Worm (Caenorhabditis elegans) whole organism, L3 larva: ENCODE data around the gene T11B7.2.

Experiments used
- R02D3.7 ChIP-seq: fragments of 150-350 bp; optimal IDR thresholded peaks from 2 replicates; lab custom pipeline; 2014; ENCODE audit warnings: missing biosample characterization, missing genetic modification characterization
- aly-2 ChIP-seq: fragments of 150-350 bp; optimal IDR thresholded peaks from 2 replicates; lab custom pipeline; 2014; ENCODE audit warnings: missing biosample characterization, missing genetic modification characterization
- ama-1 ChIP-seq: fragments of 150-350 bp; optimal IDR thresholded peaks from 2 replicates; lab custom pipeline; 2018
- ceh-16 ChIP-seq: sonication (generic microtip); optimal IDR thresholded peaks from 2 replicates; lab custom pipeline; 2017; ENCODE audit warnings: missing biosample characterization, missing genetic modification characterization
- ceh-28 ChIP-seq: fragments of 150-350 bp; optimal IDR thresholded peaks from 2 replicates; lab custom pipeline; 2014; ENCODE audit warnings: missing biosample characterization, missing genetic modification reagents, missing genetic modification characterization
- ceh-82 ChIP-seq: fragments of 150-350 bp; optimal IDR thresholded peaks from 2 replicates; lab custom pipeline; 2014; ENCODE audit warnings: missing biosample characterization, missing genetic modification characterization
- daf-12 ChIP-seq: fragments of 150-350 bp; optimal IDR thresholded peaks from 2 replicates; lab custom pipeline; 2014; ENCODE audit warnings: missing biosample characterization, missing genetic modification reagents, missing genetic modification characterization
- egl-27 ChIP-seq: sonication (generic microtip); optimal IDR thresholded peaks from 4 replicates; lab custom pipeline; 2017; ENCODE audit warnings: missing biosample characterization, missing genetic modification reagents, missing genetic modification characterization
- egl-5 ChIP-seq: fragments of 150-350 bp; optimal IDR thresholded peaks from 2 replicates; lab custom pipeline; 2017; ENCODE audit warnings: missing biosample characterization, missing genetic modification reagents, missing genetic modification characterization, inconsistent platforms
- elt-2 ChIP-seq: sonication (generic microtip); optimal IDR thresholded peaks from 2 replicates; lab custom pipeline; 2016; ENCODE audit warnings: missing genetic modification reagents, mild to moderate bottlenecking, missing genetic modification characterization, missing compliant biosample characterization
- elt-3 ChIP-seq, 3 experiments: fragments of 150-350 bp in 1 of 3; sonication (generic microtip) in 2 of 3; optimal IDR thresholded peaks; 2 replicates in 2 of 3; 4 replicates in 1 of 3; lab custom pipeline; 2014 to 2017; ENCODE audit warnings: missing biosample characterization in 3 of 3, missing genetic modification characterization in 3 of 3
- eor-1 ChIP-seq, 2 experiments: fragments of 150-350 bp; optimal IDR thresholded peaks; 2 replicates each; lab custom pipeline; 2014 to 2018; ENCODE audit warnings: missing biosample characterization in 2 of 2, missing genetic modification characterization in 2 of 2
- hmg-11 ChIP-seq: sonication (generic microtip); optimal IDR thresholded peaks from 2 replicates; lab custom pipeline; 2016; ENCODE audit warnings: missing genetic modification characterization, missing compliant biosample characterization
- jun-1 ChIP-seq: fragments of 150-350 bp; optimal IDR thresholded peaks from 2 replicates; lab custom pipeline; 2014; ENCODE audit warnings: missing biosample characterization, missing genetic modification reagents, missing genetic modification characterization
- lin-15B ChIP-seq: fragments of 150-350 bp; optimal IDR thresholded peaks from 2 replicates; lab custom pipeline; 2014; ENCODE audit warnings: missing biosample characterization, missing genetic modification characterization
- lin-39 ChIP-seq: fragments of 150-350 bp; optimal IDR thresholded peaks from 2 replicates; lab custom pipeline; 2018; ENCODE audit warnings: missing biosample characterization, missing genetic modification reagents, missing genetic modification characterization
- lsy-12 ChIP-seq: sonication (generic microtip); optimal IDR thresholded peaks from 2 replicates; lab custom pipeline; 2016; ENCODE audit warnings: mild to moderate bottlenecking, missing genetic modification characterization, missing compliant biosample characterization
- mdl-1 ChIP-seq: fragments of 150-350 bp; optimal IDR thresholded peaks from 2 replicates; lab custom pipeline; 2014; ENCODE audit warnings: missing biosample characterization, missing genetic modification characterization
- mml-1 ChIP-seq: fragments of 150-350 bp; sonication (generic microtip); optimal IDR thresholded peaks from 3 replicates; lab custom pipeline; 2014; ENCODE audit warnings: missing biosample characterization, missing genetic modification characterization
- nhr-11 ChIP-seq: fragments of 150-350 bp; optimal IDR thresholded peaks from 2 replicates; lab custom pipeline; 2014; ENCODE audit warnings: missing biosample characterization, missing genetic modification characterization
- nhr-12 ChIP-seq: fragments of 150-350 bp; optimal IDR thresholded peaks from 2 replicates; lab custom pipeline; 2014; ENCODE audit warnings: missing biosample characterization, missing genetic modification characterization
- nhr-23 ChIP-seq: fragments of 150-350 bp; optimal IDR thresholded peaks from 2 replicates; lab custom pipeline; 2014; ENCODE audit warnings: missing biosample characterization, missing genetic modification reagents, missing genetic modification characterization
- nhr-237 ChIP-seq: fragments of 150-350 bp; optimal IDR thresholded peaks from 2 replicates; lab custom pipeline; 2014; ENCODE audit warnings: missing biosample characterization, missing genetic modification characterization
- nhr-25 ChIP-seq: sonication (generic microtip); optimal IDR thresholded peaks from 2 replicates; lab custom pipeline; 2017; ENCODE audit warnings: missing biosample characterization, missing genetic modification characterization
- nhr-28 ChIP-seq: fragments of 150-350 bp; optimal IDR thresholded peaks from 2 replicates; lab custom pipeline; 2014; ENCODE audit warnings: missing biosample characterization, missing genetic modification characterization
- nhr-43 ChIP-seq: sonication (generic microtip); optimal IDR thresholded peaks from 2 replicates; lab custom pipeline; 2016; ENCODE audit warnings: mild to moderate bottlenecking, missing genetic modification characterization, missing compliant biosample characterization; ENCODE audit not compliant: poor library complexity, severe bottlenecking
- nhr-67 ChIP-seq: fragments of 150-350 bp; optimal IDR thresholded peaks from 2 replicates; lab custom pipeline; 2014; ENCODE audit warnings: missing biosample characterization, missing genetic modification characterization
- nhr-76 ChIP-seq: fragments of 150-350 bp; sonication (generic microtip); optimal IDR thresholded peaks from 5 replicates; lab custom pipeline; 2014; ENCODE audit warnings: missing biosample characterization, missing genetic modification characterization
- nhr-77 ChIP-seq: fragments of 150-350 bp; optimal IDR thresholded peaks from 2 replicates; lab custom pipeline; 2014; ENCODE audit warnings: missing biosample characterization, missing genetic modification characterization
- pha-4 ChIP-seq: fragments of 150-350 bp; optimal IDR thresholded peaks from 2 replicates; lab custom pipeline; 2014; ENCODE audit warnings: missing biosample characterization, missing genetic modification reagents, missing genetic modification characterization
- pqm-1 ChIP-seq: fragments of 150-350 bp; optimal IDR thresholded peaks from 2 replicates; lab custom pipeline; 2017; ENCODE audit warnings: missing biosample characterization, missing genetic modification characterization, inconsistent platforms
- skn-1 ChIP-seq: fragments of 150-350 bp; optimal IDR thresholded peaks from 2 replicates; lab custom pipeline; 2014; ENCODE audit warnings: missing biosample characterization, missing genetic modification characterization
- snpc-4 ChIP-seq: fragments of 150-350 bp; optimal IDR thresholded peaks from 2 replicates; lab custom pipeline; 2014; ENCODE audit warnings: missing biosample characterization, missing genetic modification characterization
- unc-39 ChIP-seq: sonication (generic microtip); optimal IDR thresholded peaks from 4 replicates; lab custom pipeline; 2017; ENCODE audit warnings: missing biosample characterization, missing genetic modification characterization
- ztf-11 ChIP-seq: fragments of 150-350 bp; optimal IDR thresholded peaks from 2 replicates; lab custom pipeline; 2014; ENCODE audit warnings: missing biosample characterization, missing genetic modification characterization
- ztf-4 ChIP-seq: fragments of 150-350 bp; optimal IDR thresholded peaks from 2 replicates; lab custom pipeline; 2014; ENCODE audit warnings: missing biosample characterization, missing genetic modification characterization

The T11B7.2 gene

ce11 chrIV:8847918-8848317 lies 3.6 kb upstream of the T11B7.2 start, which contains the start of gene col-118:
TSS of gene col-118 (plus strand) at chrIV:8848218.
- TF ChIP-seq lsy-12 (tag; lab: Kevin White, UChicago): no peak

- TF ChIP-seq egl-5 (no peak), nhr-43 (tag; lab: Kevin White, UChicago) (no peak), mdl-1 (tag; lab: Kevin White, UChicago) (no peak), pha-4 (tag; lab: Kevin White, UChicago) (peak; percentile 23), nhr-67 (tag; lab: Kevin White, UChicago) (no peak), pqm-1 (tag; lab: Kevin White, UChicago) (peak; percentile 55), nhr-11 (tag; lab: Kevin White, UChicago) (no peak), elt-2 (tag; lab: Kevin White, UChicago) (peak; percentile 81), ceh-16 (tag; lab: Kevin White, UChicago) (no peak), jun-1 (tag; lab: Kevin White, UChicago) (peak; percentile 4)
Observed at ce11 chrIV:8845922-8846321, 1.6 kb upstream of the T11B7.2 start.

- no peak for TF ChIP-seq pqm-1 (tag; lab: Kevin White, UChicago)
- TF ChIP-seq nhr-237 (tag; lab: Kevin White, UChicago): no peak
- no peak for TF ChIP-seq ceh-82
- no peak for TF ChIP-seq nhr-28 (tag; lab: Kevin White, UChicago)
- no peak for TF ChIP-seq mml-1 (tag; lab: Kevin White, UChicago)
- TF ChIP-seq eor-1 (tag; optimal IDR thresholded peaks at IDR 0.05; lab: Kevin White, UChicago): no peak
- TF ChIP-seq lin-15B (tag; lab: Kevin White, UChicago): no peak
- TF ChIP-seq daf-12 (tag; lab: Kevin White, UChicago): no peak
- TF ChIP-seq egl-27 (tag; lab: Kevin White, UChicago): no peak
- TF ChIP-seq ztf-11 (tag; lab: Kevin White, UChicago): no peak
- no peak for TF ChIP-seq nhr-43 (tag; lab: Kevin White, UChicago)
- TF ChIP-seq ama-1: no peak
- TF ChIP-seq egl-5: no peak
- no peak for TF ChIP-seq ceh-16 (tag; lab: Kevin White, UChicago)
Observed at ce11 chrIV:8840161-8840765, 4.1 kb downstream of the T11B7.2 start, which contains the start of the genes T28C6.11 and T11B7.1. TSS of gene T28C6.11 (minus strand) at chrIV:8840261. TSS of gene T11B7.1 (plus strand) at chrIV:8840715.

ce11 chrIV:8830591-8830990 lies 13.8 kb downstream of the T11B7.2 start, which contains the start of gene T28C6.8:
TSS of gene T28C6.8 (minus strand) at chrIV:8830727.
- TF ChIP-seq R02D3.7: peak; percentile 7
- peak; percentile 21 for TF ChIP-seq nhr-23 (tag; lab: Kevin White, UChicago)
- peak; percentile 1 for TF ChIP-seq lin-15B (tag; lab: Kevin White, UChicago)
- TF ChIP-seq nhr-67 (tag; lab: Kevin White, UChicago): no peak
- TF ChIP-seq lin-39 (tag; lab: Kevin White, UChicago): no peak
- peak; percentile 89 for TF ChIP-seq pha-4 (tag; lab: Kevin White, UChicago)
- peak; percentile 66 for TF ChIP-seq nhr-25
- no peak for TF ChIP-seq nhr-11 (tag; lab: Kevin White, UChicago)
- peak; percentile 45 for TF ChIP-seq elt-2 (tag; lab: Kevin White, UChicago)
- TF ChIP-seq unc-39 (tag; lab: Kevin White, UChicago): no peak
- no peak for TF ChIP-seq daf-12 (tag; lab: Kevin White, UChicago)
- no peak for TF ChIP-seq ceh-16 (tag; lab: Kevin White, UChicago)
- TF ChIP-seq pqm-1 (tag; lab: Kevin White, UChicago): peak; percentile 88
- TF ChIP-seq hmg-11 (tag; lab: Kevin White, UChicago): no peak
- no peak for TF ChIP-seq mdl-1 (tag; lab: Kevin White, UChicago)
- TF ChIP-seq ceh-28 (tag; lab: Kevin White, UChicago): peak; percentile 38
- TF ChIP-seq aly-2 (tag; lab: Kevin White, UChicago): no peak
- TF ChIP-seq nhr-12 (tag; lab: Kevin White, UChicago): no peak
- no peak for TF ChIP-seq nhr-76 (tag; lab: Kevin White, UChicago)

- TF ChIP-seq jun-1 (tag; lab: Kevin White, UChicago): no peak
- no peak for TF ChIP-seq nhr-25
- no peak for TF ChIP-seq unc-39 (tag; lab: Kevin White, UChicago)
- no peak for TF ChIP-seq nhr-76 (tag; lab: Kevin White, UChicago)
- no peak for TF ChIP-seq pha-4 (tag; lab: Kevin White, UChicago)
- no peak for TF ChIP-seq snpc-4 (tag; lab: Kevin White, UChicago)
- TF ChIP-seq aly-2 (tag; lab: Kevin White, UChicago): no peak
- TF ChIP-seq skn-1 (tag; lab: Kevin White, UChicago): no peak
- no peak for TF ChIP-seq lin-15B (tag; lab: Kevin White, UChicago)
- TF ChIP-seq elt-3 (tag; optimal IDR thresholded peaks at IDR 0.05; lab: Kevin White, UChicago): no peak
- no peak for TF ChIP-seq ceh-16 (tag; lab: Kevin White, UChicago)
- no peak for TF ChIP-seq nhr-28 (tag; lab: Kevin White, UChicago)
- no peak for TF ChIP-seq pqm-1 (tag; lab: Kevin White, UChicago)
- no peak for TF ChIP-seq nhr-77 (tag; lab: Kevin White, UChicago)
- no peak for TF ChIP-seq ztf-4 (tag; lab: Kevin White, UChicago)
- no peak for TF ChIP-seq nhr-23 (tag; lab: Kevin White, UChicago)
- TF ChIP-seq mml-1 (tag; lab: Kevin White, UChicago): no peak
- TF ChIP-seq, all 47 proteins: peak for 0
Observed at ce11 chrIV:8827500-8827899, 16.9 kb downstream of the T11B7.2 start, which contains the start of gene T28C6.7. TSS of gene T28C6.7 (plus strand) at chrIV:8827800.
